Worm (Caenorhabditis elegans): ENCODE measurements around the gene F55C10.5.

DNA sequence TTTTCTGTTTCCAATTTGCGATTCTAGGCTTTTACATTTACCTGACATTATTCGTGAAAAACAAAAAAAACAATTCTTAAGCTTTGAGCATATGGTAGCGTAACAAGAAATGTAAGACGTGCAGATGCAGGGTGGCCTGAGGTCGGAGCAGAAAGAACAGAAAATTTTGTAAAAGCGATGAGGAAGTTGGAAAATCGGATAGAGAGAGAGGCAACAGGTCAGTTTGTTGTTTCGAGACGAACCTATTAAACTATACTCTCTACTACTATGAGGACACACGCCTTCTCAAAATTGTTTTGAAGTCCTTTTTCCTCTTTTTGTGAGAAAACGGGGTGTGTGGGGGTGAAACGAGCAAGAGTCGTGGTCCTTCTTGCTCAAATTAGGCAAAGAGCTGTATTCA lies 38.7 kb downstream of the F55C10.5 start, which contains the start of gene des-2:
- TF ChIP-seq nhr-23 (tag; optimal IDR thresholded peaks at IDR 0.05) (no peak), zag-1 (tag; optimal IDR thresholded peaks at IDR 0.05) (no peak), nfya-1 (tag; optimal IDR thresholded peaks at IDR 0.05; ENCODE audit: insufficient read depth) (no peak), snpc-4 (tag; optimal IDR thresholded peaks at IDR 0.05) (no peak), nhr-28 (tag; optimal IDR thresholded peaks at IDR 0.05) (no peak), nhr-12 (tag; optimal IDR thresholded peaks at IDR 0.05) (no peak), aly-2 (tag; optimal IDR thresholded peaks at IDR 0.05) (no peak)
